Worm (Caenorhabditis elegans): Measurements from ENCODE around the gene chil-19.

DNA sequence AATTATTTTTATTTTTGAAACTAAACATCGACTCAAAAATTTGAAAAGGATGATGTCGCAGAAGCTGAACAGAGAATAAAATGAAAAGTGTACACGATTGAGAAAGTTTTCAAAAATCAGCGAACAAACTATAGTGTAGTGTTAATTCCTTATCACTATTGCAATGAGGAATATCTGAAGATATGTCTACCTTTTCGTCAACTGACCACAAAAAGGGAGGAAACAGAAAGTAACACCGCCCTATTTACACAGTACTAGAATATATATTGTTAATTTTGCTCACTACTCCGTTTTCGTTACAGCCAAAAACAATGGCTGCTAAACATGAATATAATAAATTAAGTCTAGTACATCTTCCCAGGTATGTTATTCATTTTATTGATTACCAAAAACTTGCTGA lies 6.2 kb downstream of the chil-19 start, which contains the start of gene chil-18:
- TF ChIP-seq F13H6.1 (tag; optimal IDR thresholded peaks at IDR 0.05) (no peak), nhr-12 (tag; optimal IDR thresholded peaks at IDR 0.05) (no peak), elt-1 (tag; optimal IDR thresholded peaks at IDR 0.05) (no peak), ceh-82 (tag; optimal IDR thresholded peaks at IDR 0.05) (no peak), unc-39 (tag; optimal IDR thresholded peaks at IDR 0.05) (no peak), nhr-129 (tag; optimal IDR thresholded peaks at IDR 0.05) (no peak)

All from whole organism, L2 larva.